Worm (Caenorhabditis elegans) whole organism, L2 larva: ENCODE data around the gene best-15.

Source experiments
- ama-1 ChIP-seq: fragments of 150-350 bp; optimal IDR thresholded peaks from 2 replicates; lab custom pipeline; 2018; ENCODE audit warnings: inconsistent platforms
- dmd-4 ChIP-seq: sonication (generic microtip); optimal IDR thresholded peaks from 2 replicates; lab custom pipeline; 2017; ENCODE audit warnings: missing biosample characterization, missing genetic modification characterization
- egl-27 ChIP-seq: sonication (generic microtip); optimal IDR thresholded peaks from 3 replicates; lab custom pipeline; 2017; ENCODE audit warnings: missing biosample characterization, missing genetic modification reagents, missing genetic modification characterization
- elt-3 ChIP-seq: sonication (generic microtip); optimal IDR thresholded peaks from 2 replicates; lab custom pipeline; 2017; ENCODE audit warnings: missing biosample characterization, missing genetic modification characterization
- mab-5 ChIP-seq: fragments of 150-350 bp; optimal IDR thresholded peaks from 2 replicates; lab custom pipeline; 2014; ENCODE audit warnings: missing biosample characterization, missing genetic modification characterization
- nhr-25 ChIP-seq: fragments of 150-350 bp; sonication (generic microtip); optimal IDR thresholded peaks from 3 replicates; lab custom pipeline; 2014; ENCODE audit warnings: missing biosample characterization, missing genetic modification characterization
- unc-62 ChIP-seq: fragments of 150-350 bp; optimal IDR thresholded peaks from 2 replicates; lab custom pipeline; 2014; ENCODE audit warnings: missing biosample characterization, missing genetic modification reagents, missing genetic modification characterization

DNA sequence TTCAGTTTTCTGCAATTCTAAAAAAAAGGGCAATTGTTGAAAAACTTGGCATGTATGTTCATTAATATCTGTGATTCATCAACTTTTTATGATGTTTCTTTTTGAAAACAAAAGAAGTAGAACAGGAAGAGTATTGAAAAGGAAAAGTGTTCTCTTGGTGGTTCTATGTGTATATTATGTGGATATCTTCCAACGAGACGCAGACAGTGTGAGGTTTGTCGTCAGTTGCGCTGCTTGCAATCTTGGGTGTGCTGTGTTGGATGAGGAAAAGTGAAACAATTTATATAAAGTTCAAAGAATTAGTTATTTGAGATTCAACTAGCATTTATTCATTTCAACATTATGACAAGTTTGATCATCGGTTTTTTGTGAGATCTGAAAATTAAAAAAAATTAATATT is 20.4 kb upstream of the best-15 start:
- TF ChIP-seq egl-27 (tag; lab: Kevin White, UChicago) (no peak), ama-1 (no peak), mab-5 (tag; lab: Kevin White, UChicago) (no peak), dmd-4 (tag; lab: Kevin White, UChicago) (no peak), nhr-25 (tag; lab: Kevin White, UChicago) (no peak), unc-62 (GFP tag; lab: Kevin White, UChicago) (no peak), elt-3 (tag; lab: Kevin White, UChicago) (no peak)
